Fruit fly (Drosophila melanogaster) whole organism, larva: ENCODE data around the gene Tmtc4.

ENCODE experiments used
- noc ChIP-seq: fragments of 200-800 bp; sonication (Bioruptor generic); optimal IDR thresholded peaks from 3 replicates; lab custom pipeline; 2019; ENCODE audit warnings: missing biosample characterization, mild to moderate bottlenecking, missing genetic modification characterization, moderate library complexity

The Tmtc4 gene

DNA sequence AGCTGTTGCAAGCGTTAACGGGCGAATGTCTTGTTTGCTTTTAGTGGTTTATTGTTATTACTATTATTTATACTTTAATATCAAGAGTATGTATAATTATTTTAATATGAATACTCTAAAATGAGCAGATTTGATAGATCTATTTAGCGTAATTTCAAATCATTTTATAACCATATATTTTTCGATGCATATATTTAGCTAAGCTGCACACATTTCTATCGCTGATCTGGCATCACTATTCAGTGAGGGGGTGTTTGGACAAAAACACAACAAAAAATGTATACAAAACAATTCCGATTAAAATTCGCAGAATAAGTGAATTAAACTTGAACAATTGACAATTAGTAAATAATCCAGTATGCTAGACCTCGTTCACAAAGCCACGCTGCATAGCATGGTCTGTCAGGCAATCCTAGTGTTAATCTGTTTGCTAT, at the start of gene Tmtc4, which contains the start of gene Trs33:
Gene Tmtc4, plus strand, starts transcription at position 233 of the 434 bp plus-strand sequence.
Gene Trs33, minus strand, starts transcription at position 3 of the 434 bp plus-strand sequence.
- TF ChIP-seq noc (tag; lab: Kevin White, UChicago), result peak; percentile 47

DNA sequence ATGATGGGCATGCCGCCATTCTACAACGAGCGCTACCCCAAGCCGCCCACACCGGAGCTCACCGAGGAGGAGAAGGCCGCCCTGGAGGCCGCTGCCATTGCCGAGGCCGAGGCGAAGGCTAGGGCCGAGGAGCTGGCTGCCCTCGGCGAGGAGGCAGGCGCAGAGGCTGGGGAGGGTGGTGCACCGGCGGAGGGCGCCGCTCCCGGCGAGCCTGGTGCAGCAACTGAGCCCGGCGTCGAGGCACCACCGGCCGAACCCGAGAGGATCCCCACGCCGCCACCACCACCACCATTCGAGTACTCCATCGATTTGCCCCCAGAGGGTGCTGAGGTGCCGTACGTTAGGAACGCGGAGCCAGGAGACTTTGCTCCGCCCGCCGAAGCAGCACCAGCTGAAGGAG, 45.8 kb upstream of the Tmtc4 start:
- TF ChIP-seq noc (tag; lab: Kevin White, UChicago), result no peak

DNA sequence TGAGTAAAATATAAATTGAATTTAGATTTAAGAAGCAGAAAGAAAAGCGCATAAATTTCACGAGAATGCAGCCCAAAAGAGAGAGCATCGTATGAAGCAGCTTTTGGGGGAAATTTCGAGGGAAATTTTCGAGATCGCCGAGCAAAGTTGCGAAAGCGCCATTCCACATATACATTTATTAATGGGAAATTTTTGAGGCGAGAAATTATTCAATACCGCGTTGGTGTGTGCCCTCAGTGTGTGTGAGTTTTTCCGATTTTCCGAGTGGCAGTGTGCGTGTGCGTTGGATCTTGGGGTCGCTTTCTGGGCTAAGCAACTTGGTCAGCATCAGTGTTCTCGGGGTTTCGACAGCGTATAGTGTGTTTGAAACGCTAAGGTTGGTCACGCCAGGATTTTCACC, 41.1 kb upstream of the Tmtc4 start, which contains the start of gene Tm2:
Gene Tm2, plus strand, starts transcription at position 270 of the 400 bp plus-strand sequence.
- no peak for TF ChIP-seq noc (tag; lab: Kevin White, UChicago)

DNA sequence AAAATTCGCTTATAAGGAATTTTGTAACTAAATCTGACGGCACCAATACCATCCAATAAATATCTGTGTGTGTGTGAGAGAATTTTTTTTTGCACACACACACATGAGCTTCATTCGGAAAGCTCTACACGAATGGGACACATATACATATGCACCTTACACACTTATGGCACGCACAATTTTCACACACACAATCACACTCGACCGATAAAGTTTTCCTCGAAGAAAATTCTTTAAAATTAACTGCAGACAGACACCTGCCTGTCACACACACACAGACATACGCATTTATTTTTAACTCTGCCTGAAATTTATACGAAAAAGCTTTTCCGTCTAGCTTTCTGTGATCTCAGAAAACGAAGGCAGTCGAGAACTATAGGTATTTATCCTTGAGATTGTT, 40.3 kb upstream of the Tmtc4 start:
- TF ChIP-seq noc (tag; lab: Kevin White, UChicago), result no peak

DNA sequence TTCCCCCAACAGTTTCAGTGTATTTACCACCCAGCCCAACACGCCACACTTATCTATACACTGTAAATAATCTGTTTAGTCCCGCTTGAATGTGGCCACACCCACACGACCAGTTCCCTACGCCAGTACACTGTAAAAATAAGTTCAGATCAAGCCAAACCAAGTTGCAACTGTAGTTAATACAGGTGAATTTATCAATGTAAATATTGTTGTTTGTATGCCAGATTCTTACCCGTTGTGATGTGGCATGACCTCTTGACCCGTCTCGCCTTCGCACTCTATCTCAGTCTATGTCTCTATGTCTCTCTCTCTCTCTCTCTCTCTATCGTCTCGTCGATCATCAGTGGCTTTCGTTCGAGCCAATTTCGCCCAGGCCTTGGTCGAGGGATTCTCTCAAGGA, 37.2 kb upstream of the Tmtc4 start:
- TF ChIP-seq noc (tag; lab: Kevin White, UChicago), result no peak

DNA sequence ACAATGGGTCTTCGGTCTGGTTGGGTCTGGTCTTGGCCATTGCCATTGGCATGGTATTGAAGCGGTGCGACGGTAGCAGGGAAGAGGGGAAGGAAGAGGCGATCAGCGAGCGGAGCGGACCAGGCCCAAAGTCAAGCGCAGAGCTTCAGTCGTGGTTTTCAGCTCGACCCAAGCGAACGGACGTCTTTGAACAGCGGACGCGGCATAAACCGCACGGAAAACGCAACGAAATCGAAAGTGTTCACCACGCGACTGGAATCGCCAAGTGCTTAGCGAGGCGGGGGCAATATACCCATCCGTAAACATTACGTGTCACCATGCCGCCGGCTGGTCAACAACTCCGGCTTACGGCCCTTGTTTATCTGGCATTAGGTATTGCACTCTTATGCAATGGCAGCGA, 34.7 kb upstream of the Tmtc4 start, which contains the start of gene CG14866:
Gene CG14866, plus strand, starts transcription at position 146 of the 400 bp plus-strand sequence.
- TF ChIP-seq noc (tag; lab: Kevin White, UChicago), result no peak

DNA sequence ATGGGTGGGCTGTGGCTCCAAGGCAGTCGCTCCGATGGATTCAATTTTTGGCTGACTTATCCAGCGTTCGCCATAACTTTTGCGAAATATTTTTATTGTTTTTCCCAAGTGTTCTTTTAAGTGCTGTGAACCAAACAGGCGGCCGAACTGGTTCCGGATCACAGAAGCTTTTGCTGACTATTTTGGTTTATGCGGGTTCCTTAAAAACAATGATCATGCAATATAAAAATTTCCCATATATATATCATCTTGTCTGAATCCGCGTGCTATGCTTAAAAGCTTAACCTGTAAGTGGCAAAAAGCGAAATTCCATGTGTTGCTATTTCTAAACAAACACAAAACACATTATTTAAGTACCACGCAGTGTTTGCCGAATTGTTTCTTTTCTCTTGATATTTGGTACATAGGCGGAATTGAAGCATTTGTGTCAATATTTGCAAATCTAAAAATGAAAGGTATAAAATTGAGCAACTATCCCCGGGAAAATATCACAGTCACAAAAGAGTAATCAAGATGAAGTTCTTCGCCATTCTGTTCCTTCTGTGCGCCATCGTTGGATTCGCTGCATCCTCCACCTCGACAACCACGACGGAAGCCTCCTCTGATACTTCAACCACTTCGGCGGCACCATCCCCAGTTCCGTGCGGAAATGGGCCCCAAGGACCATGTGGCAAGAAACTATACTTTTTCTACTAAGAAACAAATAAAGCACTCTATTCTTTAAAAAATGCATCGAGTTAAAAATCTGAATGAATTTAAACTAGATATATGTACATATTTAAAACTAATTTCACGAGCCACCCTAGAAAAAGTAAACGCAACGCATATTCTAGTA, 30.9 kb upstream of the Tmtc4 start, which contains the start of the genes CG6276 and CG44040:
Gene CG6276, minus strand, starts transcription at position 158 of the 835 bp plus-strand sequence.
Gene CG44040, plus strand, starts transcription at position 467 of the 835 bp plus-strand sequence.
- TF ChIP-seq noc (tag; lab: Kevin White, UChicago), result peak; percentile 62

DNA sequence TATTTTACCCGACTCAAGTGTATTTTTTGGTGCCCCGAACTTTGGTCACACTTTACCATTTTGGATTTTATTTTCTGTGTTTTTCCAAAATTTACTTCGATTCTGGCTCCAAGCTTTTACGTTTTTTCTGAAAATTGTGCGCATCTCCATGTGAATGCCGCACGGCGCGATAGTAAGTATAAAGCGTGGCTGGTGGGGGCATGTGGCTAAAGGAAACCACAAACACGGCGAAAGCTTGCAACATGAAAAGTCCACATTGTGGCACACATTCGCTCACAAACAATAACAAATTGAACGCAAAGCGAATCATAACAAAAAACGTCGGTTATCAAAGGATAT, 30.3 kb upstream of the Tmtc4 start, which contains the start of gene ear:
Gene ear, plus strand, starts transcription at position 10 of the 339 bp plus-strand sequence.
- no peak for TF ChIP-seq noc (tag; lab: Kevin White, UChicago)

DNA sequence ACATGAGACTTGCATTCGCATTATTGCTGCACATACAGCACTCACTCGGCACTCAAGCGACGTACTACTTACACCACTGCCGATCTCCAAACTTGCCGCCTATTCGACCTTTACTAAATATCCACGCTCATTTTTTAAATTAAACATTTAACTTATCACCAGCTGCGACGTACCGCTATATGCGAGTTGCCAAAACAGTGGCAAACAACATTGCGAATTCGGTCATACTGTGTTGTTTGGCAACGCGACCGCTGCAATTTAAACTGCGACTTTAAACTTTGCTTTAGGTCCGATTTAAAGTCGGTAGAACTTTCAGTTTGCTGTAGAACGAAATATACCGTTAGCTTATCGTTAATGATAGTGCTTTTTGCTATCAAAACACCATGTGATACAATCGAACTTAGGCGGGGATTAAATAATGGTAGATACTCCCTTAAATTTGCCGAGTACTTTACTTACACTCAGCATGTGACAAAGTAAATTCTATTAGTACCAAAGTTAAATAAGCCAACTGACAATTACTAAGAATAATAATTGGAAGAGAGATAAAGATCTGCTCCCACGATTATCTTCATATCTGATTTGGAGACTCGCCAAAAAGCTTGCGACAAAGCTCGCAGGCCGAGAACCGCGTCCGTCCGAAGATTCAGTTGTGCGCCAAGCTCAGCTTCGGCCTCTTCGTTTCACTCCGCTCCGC, 22.8 kb upstream of the Tmtc4 start, which contains the start of the genes CG6236 and ea:
Gene CG6236, minus strand, starts transcription at position 187 of the 697 bp plus-strand sequence.
Gene ea, plus strand, starts transcription at position 647 of the 697 bp plus-strand sequence.
- TF ChIP-seq noc (tag; lab: Kevin White, UChicago), result no peak

DNA sequence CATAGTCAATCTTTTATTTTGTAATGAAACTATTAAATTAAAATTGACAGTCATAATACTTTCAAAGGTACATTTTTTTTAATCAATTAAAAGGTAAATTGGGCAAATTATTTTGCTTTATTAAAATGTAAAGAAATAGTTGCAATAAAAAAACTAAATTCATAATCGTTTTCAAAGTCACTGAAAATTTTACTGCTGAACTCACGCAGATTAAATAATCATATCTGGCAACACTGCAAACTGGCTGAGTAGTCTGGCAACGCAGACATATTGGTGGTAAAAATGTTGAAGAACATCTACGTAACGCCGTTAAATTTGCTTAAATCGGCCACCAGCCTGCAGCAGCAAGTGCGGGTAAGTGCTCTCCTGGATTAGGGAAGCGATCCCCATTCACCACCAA, 20.6 kb upstream of the Tmtc4 start, which contains the start of gene mRpL9:
Gene mRpL9, plus strand, starts transcription at position 267 of the 400 bp plus-strand sequence.
- no peak for TF ChIP-seq noc (tag; lab: Kevin White, UChicago)

DNA sequence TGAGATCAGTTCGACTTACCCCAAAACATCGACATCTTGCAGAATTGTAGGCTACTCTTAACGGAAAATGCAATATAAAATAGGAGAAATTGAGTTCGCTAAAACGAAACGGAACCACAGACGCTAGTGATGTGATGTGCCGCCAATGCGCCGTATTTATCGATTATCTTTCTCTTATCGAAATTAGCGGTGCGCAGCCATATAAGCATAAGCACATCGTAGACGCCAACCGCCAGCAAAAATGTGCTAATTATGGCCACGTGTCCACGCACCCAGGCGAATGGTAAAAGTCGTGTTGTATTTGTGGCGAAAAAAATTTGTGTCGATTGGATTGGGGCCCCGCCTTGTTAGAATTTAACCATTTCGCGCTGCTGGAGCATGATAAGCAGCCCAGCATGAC, 18.0 kb upstream of the Tmtc4 start, which contains the start of the genes Fkbp39 and Cyfip:
Gene Fkbp39, minus strand, starts transcription at position 140 of the 400 bp plus-strand sequence.
Gene Cyfip, plus strand, starts transcription at position 273 of the 400 bp plus-strand sequence.
- no peak for TF ChIP-seq noc (tag; lab: Kevin White, UChicago)

DNA sequence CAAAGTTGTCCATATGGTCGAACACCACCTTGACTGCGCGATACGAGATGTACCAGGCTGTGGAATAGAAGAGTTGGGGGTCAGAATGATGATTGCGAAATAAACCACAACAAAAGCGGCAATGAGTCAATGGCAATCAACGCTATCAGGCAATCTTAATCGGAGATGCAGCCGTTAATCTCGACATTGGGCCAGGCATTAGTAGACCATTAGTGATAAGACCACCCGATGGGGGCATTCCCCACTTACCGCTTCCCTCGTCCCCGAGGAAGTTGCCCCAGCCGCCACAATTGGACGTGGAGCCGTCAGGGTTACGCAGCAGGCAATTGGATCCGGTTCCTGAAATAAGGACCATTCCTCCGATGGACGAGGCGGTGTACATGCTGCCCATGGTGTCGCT, 11.9 kb upstream of the Tmtc4 start:
- TF ChIP-seq noc (tag; lab: Kevin White, UChicago), result no peak

DNA sequence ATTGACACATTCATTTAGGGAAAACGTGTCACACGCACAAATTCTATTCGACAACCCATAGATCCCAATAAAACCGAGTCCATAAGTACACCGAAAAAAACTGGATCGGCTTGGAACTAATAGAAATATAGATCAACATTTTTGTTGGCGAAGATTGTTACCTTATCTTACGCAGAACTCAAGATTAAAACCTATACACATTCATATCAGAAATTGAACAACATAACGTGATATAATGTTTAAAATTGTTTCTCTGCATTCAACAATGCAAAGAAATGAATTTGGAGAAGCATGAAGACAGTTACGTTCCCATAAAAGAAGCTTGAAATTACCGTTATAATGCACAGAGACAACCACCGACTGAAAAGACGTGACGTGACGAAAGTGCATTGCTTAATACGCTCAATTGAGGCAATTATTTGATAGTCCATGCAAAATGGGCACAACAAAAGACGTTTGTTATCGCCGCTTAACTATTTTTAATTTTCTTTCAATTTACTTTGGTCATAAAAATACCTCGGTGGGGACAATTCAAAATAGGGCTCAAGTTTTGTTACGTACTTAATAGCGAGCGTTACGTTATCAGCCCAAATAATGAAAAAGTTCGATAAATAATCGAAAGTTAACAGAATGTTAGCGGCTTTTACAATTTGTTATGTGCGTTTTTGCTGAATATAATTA, 10.8 kb upstream of the Tmtc4 start, which contains the start of gene SerRS-m:
Gene SerRS-m, plus strand, starts transcription at position 616 of the 681 bp plus-strand sequence.
- TF ChIP-seq noc (tag; lab: Kevin White, UChicago), result no peak

DNA sequence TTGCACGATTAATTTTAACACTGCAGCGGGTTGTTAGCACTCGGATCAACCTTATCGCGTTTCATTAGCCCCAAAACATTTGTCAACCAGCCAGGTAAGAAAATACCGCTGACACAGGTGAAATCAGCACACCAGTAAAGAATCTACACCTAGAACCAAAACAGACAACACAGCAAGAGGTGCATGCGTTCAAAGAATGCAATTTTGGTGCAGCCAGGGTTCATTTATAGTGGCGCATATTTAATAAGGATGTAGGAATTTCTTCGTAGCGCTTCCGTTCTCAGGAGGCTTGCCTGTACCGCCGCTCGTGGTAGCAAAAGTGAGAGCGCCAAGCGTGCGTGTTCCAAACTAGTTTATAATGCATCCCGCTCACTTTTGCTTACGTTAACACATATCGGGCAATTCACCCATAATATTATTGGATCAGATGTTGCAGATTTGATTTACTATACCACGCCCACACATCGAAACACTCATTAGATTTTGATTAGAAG, 8.5 kb upstream of the Tmtc4 start:
- no peak for TF ChIP-seq noc (tag; lab: Kevin White, UChicago)
